Worm (Caenorhabditis elegans): ENCODE results near the gene K08H2.5.

DNA sequence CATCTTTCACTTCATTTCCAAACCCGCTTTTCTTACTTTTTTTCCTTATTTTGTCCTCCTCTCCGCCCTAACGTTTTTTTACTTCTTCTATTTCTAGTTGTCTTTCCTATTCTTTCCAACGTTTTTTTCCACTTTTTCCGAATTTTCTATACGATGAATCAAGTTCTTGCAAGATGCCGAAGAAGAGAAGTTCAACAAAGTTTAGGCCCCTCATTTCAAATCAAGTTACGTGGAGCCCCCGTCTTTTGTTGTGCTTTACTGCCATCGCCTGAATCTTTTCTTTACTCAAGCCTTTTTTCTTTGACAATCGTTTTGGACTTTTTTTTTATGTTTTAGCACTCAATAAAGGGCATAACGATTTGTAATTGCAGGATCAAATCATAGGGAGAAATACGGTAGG lies 40.7 kb downstream of the K08H2.5 start, which contains the start of gene unc-9:
- TF ChIP-seq F44E2.7 (GFP tag; IDR thresholded peaks at IDR 0.05) (no peak), mes-2 (tag; optimal IDR thresholded peaks at IDR 0.05; ENCODE audit: poor library complexity, severe bottlenecking) (no peak)

Data from whole organism, L4 larva.